Fruit fly (Drosophila melanogaster): ENCODE results near the gene RpL13.

- TF ChIP-seq Eip78C (GFP tag) (no peak), CG6792 (GFP tag; optimal IDR thresholded peaks at IDR 0.05) (no peak), achi (GFP tag; optimal IDR thresholded peaks at IDR 0.05) (no peak), CG10669 (GFP tag; optimal IDR thresholded peaks at IDR 0.05) (no peak), CG1621 (tag; optimal IDR thresholded peaks at IDR 0.05) (no peak), Eip93F (GFP tag; optimal IDR thresholded peaks at IDR 0.05) (no peak), CG3032 (tag; optimal IDR thresholded peaks at IDR 0.05) (no peak)
Measured at dm6 chr2L:9954696-9955095, 12.4 kb upstream of the RpL13 start.

Data from whole organism, prepupa.